Fruit fly (Drosophila melanogaster): ENCODE results near the gene hng3.

Gene hng3

dm6 chr3L:699368-700150 is 55.7 kb downstream of the hng3 start (continued):
- TF ChIP-seq gsb-n (tag; optimal IDR thresholded peaks at IDR 0.05) (no peak), emc (GFP tag; optimal IDR thresholded peaks at IDR 0.05) (no peak), twi (tag; optimal IDR thresholded peaks at IDR 0.05) (peak; percentile 15), pros (GFP tag; optimal IDR thresholded peaks at IDR 0.05) (peak; percentile 96), jumu (GFP tag; optimal IDR thresholded peaks at IDR 0.05) (peak; percentile 15), Blimp-1 (GFP tag; optimal IDR thresholded peaks at IDR 0.05) (no peak), Bteb2 (GFP tag; optimal IDR thresholded peaks at IDR 0.05) (no peak), CG15696 (tag; optimal IDR thresholded peaks at IDR 0.05) (peak; percentile 48), vnd (GFP tag; IDR thresholded peaks at IDR 0.05; ENCODE audit: partially characterized antibody) (no peak), CG10462 (GFP tag; optimal IDR thresholded peaks at IDR 0.05) (no peak), Hmx (GFP tag; optimal IDR thresholded peaks at IDR 0.05) (peak; percentile 47), CG10209 (GFP tag; optimal IDR thresholded peaks at IDR 0.05) (peak; percentile 97), lola (GFP tag; optimal IDR thresholded peaks at IDR 0.05) (peak in 1 of 3 experiments; percentile 68), CG9215 (GFP tag; IDR thresholded peaks at IDR 0.05) (peak; percentile 28; the same call in 1 of the 2 replicates), ems (GFP tag; optimal IDR thresholded peaks at IDR 0.05) (no peak), Bgb (GFP tag; IDR thresholded peaks at IDR 0.05; ENCODE audit: partially characterized antibody) (peak; percentile 20; the same call in 1 of the 2 replicates), CG30020 (tag; optimal IDR thresholded peaks at IDR 0.05) (no peak), zfh1 (GFP tag; IDR thresholded peaks at IDR 0.05) (0 out of 3 replicates have a peak, but pooled peaks have one; percentile 15), Xbp1 (GFP tag; optimal IDR thresholded peaks at IDR 0.05) (peak; percentile 34), Hand (GFP tag; optimal IDR thresholded peaks at IDR 0.05) (peak; percentile 3), BEAF-32 (GFP tag; optimal IDR thresholded peaks at IDR 0.05) (no peak), insv (GFP tag; optimal IDR thresholded peaks at IDR 0.05) (no peak), dysf (GFP tag; IDR thresholded peaks at IDR 0.05) (peak; percentile 48; the same call in 2 of the 3 replicates), CG4424 (GFP tag; optimal IDR thresholded peaks at IDR 0.05) (no peak), CG1602 (GFP tag; optimal IDR thresholded peaks at IDR 0.05) (peak; percentile 63), CG8281 (tag; optimal IDR thresholded peaks at IDR 0.05) (no peak), Myb (GFP tag; optimal IDR thresholded peaks at IDR 0.05) (no peak), odd (GFP tag; optimal IDR thresholded peaks at IDR 0.05) (no peak), CG14667 (GFP tag; IDR thresholded peaks at IDR 0.05) (no peak), CoRest (tag; optimal IDR thresholded peaks at IDR 0.05) (peak; percentile 59), cad (GFP tag; optimal IDR thresholded peaks at IDR 0.05) (no peak), CG14860 (GFP tag; IDR thresholded peaks at IDR 0.05; ENCODE audit: partially characterized antibody) (no peak), CG17612 (GFP tag; IDR thresholded peaks at IDR 0.05) (no peak), tap (tag; optimal IDR thresholded peaks at IDR 0.05) (no peak), chif (GFP tag; optimal IDR thresholded peaks at IDR 0.05) (peak; percentile 27 to 43), Dbx (GFP tag; IDR thresholded peaks at IDR 0.05) (no peak), CG30431 (GFP tag; optimal IDR thresholded peaks at IDR 0.05) (peak; percentile 14), MBD-R2 (GFP tag; IDR thresholded peaks at IDR 0.05) (no peak), fu2 (GFP tag; optimal IDR thresholded peaks at IDR 0.05) (no peak), lilli (GFP tag; optimal IDR thresholded peaks at IDR 0.05) (peak; percentile 52), CG3726 (GFP tag; IDR thresholded peaks at IDR 0.05) (no peak), CG13123 (GFP tag; optimal IDR thresholded peaks at IDR 0.05) (no peak), CG8290 (GFP tag; optimal IDR thresholded peaks at IDR 0.05) (peak; percentile 100), CG8290 (tag; optimal IDR thresholded peaks at IDR 0.05) (peak; percentile 69 to 88), Ravus (GFP tag; IDR thresholded peaks at IDR 0.05) (no peak), HLH4C (GFP tag; IDR thresholded peaks at IDR 0.05; ENCODE audit: partially characterized antibody) (no peak), CG6175 (GFP tag; IDR thresholded peaks at IDR 0.05) (no peak), CG18599 (GFP tag; optimal IDR thresholded peaks at IDR 0.05) (peak; percentile 60), CG7745 (tag; optimal IDR thresholded peaks at IDR 0.05) (no peak)

All from whole organism, embryonic.